Fruit fly (Drosophila melanogaster): Measurements from ENCODE around the gene CG14965.

DNA sequence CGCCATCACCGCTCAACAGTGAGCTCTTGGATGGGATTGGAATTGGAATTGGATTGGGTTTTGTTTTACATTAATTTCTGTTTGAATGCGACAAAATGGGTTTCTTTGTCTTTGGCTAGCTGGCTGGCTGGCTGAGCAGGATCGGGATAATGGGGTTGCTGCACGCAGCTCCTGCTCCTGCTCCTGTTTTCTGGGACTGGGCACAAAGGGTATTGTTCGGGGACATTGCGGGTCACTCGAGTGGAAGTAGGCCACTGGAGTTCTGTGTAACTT lies 49.0 kb upstream of the CG14965 start:
- TF ChIP-seq CTCF (optimal IDR thresholded peaks at IDR 0.05) (no peak), CG8478 (optimal IDR thresholded peaks at IDR 0.05) (no peak)
